Worm (Caenorhabditis elegans): ENCODE measurements around the gene F54D10.4.
A peak's percentile ranks its signal among the peaks of the same experiment; 100 is the strongest.

F54D10.4 gene

DNA sequence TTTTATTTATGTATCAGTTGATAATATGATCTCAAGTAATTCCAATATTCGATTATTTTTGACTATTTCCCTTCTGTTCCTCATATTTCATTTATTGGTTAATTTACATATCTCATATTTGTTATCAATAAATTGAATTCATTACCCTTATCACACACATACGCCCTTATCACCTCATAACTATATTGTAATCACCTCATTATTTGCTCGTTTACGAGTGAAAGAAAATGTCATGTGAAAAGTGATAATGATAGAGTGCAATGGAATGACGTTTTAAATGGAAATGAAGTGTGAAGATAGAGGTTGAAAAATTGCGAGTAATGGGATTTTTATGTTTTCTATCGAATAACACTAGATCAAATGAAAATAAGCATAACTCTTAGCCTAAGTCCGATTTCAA, 20.3 kb downstream of the F54D10.4 start (continued):
- TF ChIP-seq nhr-77 (tag; optimal IDR thresholded peaks at IDR 0.05) (peak; percentile 97), nhr-28 (tag; optimal IDR thresholded peaks at IDR 0.05) (peak; percentile 98), mdl-1 (tag; optimal IDR thresholded peaks at IDR 0.05) (peak in 1 of 2 experiments; percentile 53), daf-16 (GFP tag; optimal IDR thresholded peaks at IDR 0.05) (peak in 1 of 2 experiments; percentile 23), daf-16 (tag; optimal IDR thresholded peaks at IDR 0.05) (peak; percentile 96), dmd-9 (GFP tag; IDR thresholded peaks at IDR 0.05) (no peak), pha-4 (GFP tag; IDR thresholded peaks at IDR 0.05) (no peak), pha-4 (tag; optimal IDR thresholded peaks at IDR 0.05) (no peak), fos-1 (tag; optimal IDR thresholded peaks at IDR 0.05) (peak; percentile 36), snpc-4 (tag; optimal IDR thresholded peaks at IDR 0.05) (no peak), nhr-6 (tag; optimal IDR thresholded peaks at IDR 0.05) (peak; percentile 100)

DNA sequence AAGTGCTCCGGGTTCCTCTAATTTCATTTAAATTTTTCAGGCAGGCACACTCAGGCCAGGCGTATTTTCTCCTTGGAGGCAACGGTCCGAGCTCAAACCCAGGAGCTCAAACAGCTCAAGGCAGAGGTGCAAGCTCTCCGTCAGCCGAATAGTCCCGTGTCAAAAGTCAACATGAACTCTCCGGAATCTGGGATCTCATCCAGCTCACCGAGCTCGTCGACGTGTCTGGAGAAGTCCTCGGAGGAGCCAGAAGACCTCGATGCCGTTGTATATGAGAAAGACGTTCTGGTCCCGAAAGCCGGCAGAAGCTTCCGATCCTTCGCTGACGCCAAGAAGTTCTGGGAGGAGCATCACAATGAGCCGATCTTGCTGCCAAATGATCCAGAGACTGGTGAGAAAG, 21.1 kb downstream of the F54D10.4 start:
- TF ChIP-seq set-16 (GFP tag; IDR thresholded peaks at IDR 0.05) (peak; percentile 78), lin-39 (tag; optimal IDR thresholded peaks at IDR 0.05) (no peak)

DNA sequence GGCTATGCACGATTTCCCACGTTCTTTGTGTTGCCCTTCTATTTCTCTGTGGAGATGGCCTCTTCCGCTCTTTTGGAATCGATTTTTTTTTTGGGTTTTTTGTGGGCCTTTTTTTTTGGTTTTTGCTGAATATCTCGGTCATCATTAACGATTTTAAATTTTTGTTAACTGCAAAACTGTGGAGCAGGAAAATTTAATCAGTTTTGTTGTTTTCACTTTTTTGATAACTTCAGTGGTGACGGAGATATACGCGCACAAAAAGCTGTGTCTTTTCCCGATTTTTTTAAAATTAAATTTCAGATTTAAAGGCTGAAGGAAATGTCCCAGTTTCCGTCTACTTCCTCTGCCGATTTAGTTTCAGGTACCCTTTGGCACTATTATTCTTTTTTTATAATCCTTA, 21.6 kb downstream of the F54D10.4 start, which contains the start of gene T24E12.1:
Gene T24E12.1 (plus strand): TSS at position 301 of the 400 bp plus-strand sequence.
- no peak for TF ChIP-seq hlh-11 (tag; optimal IDR thresholded peaks at IDR 0.05)
- TF ChIP-seq F37D6.2 (tag; optimal IDR thresholded peaks at IDR 0.05), result no peak
- TF ChIP-seq ZK337.2 (GFP tag; IDR thresholded peaks at IDR 0.05), result no peak
- TF ChIP-seq ZK546.5 (tag; optimal IDR thresholded peaks at IDR 0.05), result no peak
- no peak for TF ChIP-seq lin-15B (tag; optimal IDR thresholded peaks at IDR 0.05)

DNA sequence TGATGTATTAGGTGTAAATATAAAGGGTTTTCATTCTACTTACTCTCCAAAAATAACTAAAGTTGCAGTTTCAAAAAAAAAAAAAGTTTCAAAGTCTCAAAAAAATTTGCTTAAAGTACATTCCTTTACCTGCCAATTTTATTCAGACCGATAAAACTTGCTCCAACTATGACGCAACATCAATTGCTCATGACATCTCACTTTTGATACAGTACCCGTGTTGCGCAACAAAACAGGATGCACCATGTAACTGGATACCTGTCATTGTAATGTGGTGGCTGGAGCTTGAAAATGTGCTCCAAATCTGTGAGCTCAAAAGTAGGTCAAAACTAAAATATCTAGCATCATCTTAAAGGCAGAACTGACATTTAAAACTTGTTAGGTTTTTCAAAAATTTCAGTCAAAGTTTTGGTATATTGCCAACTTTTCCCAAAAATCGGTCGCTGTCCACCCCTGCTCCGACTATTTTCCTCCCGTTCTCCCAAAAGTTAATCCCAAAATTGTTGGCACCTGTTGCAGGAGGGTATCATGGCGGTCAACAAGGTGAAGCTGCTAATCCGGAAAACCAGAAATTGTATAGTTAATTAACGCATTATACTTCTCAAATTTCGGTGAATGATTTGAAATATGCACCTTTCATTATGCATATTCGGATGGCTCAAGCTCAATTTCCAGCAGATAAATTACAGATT, 24.4 kb downstream of the F54D10.4 start, which contains the start of gene T24E12.2:
Gene T24E12.2 (plus strand): TSS at position 642 of the 692 bp plus-strand sequence.
- TF ChIP-seq F10B5.3 (tag; optimal IDR thresholded peaks at IDR 0.05) (no peak), tra-1 (GFP tag; IDR thresholded peaks at IDR 0.05) (no peak), duxl-1 (tag; optimal IDR thresholded peaks at IDR 0.05; ENCODE audit: poor library complexity) (no peak), dmd-6 (GFP tag; IDR thresholded peaks at IDR 0.05) (no peak), lin-38 (GFP tag; IDR thresholded peaks at IDR 0.05) (no peak), F49E8.2 (tag; optimal IDR thresholded peaks at IDR 0.05; ENCODE audit: borderline replicate concordance) (no peak), lin-1 (GFP tag; IDR thresholded peaks at IDR 0.05) (no peak), T20F7.1 (GFP tag; optimal IDR thresholded peaks at IDR 0.05) (no peak), dmd-8 (GFP tag; IDR thresholded peaks at IDR 0.05) (no peak), ZK337.2 (GFP tag; IDR thresholded peaks at IDR 0.05) (no peak), rbr-2 (tag; optimal IDR thresholded peaks at IDR 0.05) (no peak), nhr-48 (tag; optimal IDR thresholded peaks at IDR 0.05) (no peak), pqm-1 (tag; optimal IDR thresholded peaks at IDR 0.05) (no peak), egl-27 (tag; optimal IDR thresholded peaks at IDR 0.05) (no peak), hlh-30 (tag; optimal IDR thresholded peaks at IDR 0.05; ENCODE audit: insufficient read depth) (no peak), nhr-111 (GFP tag; optimal IDR thresholded peaks at IDR 0.05) (no peak), hmg-1.1 (GFP tag; IDR thresholded peaks at IDR 0.05) (no peak)

DNA sequence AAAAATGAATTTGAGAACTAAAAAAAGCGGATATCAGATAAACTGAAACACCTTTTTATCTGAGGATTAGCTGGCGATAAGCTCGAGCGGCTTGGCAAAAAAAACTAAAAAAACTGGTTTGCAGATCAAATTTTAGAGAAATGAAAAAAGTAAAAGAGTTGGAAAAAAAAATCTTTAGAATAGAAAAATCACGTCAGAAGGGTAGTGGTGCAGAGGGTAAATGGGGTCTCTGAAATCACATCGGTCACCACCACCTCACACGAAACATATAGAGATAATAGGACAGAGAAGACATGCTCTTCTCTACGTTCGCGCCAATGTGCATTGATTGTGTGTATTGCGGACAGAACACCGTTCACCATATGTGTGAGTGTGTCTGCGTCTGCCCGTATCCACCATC, 25.6 kb downstream of the F54D10.4 start:
- TF ChIP-seq zip-11 (GFP tag; IDR thresholded peaks at IDR 0.05) (no peak), aha-1 (tag) (peak; percentile 74)

All from whole organism, L4 larva.